Fruit fly (Drosophila melanogaster) whole organism: Measurements from ENCODE around the gene CG1074.

Experiments
- CG8478 ChIP-seq: fragments of >200 bp; optimal IDR thresholded peaks from 2 replicates; lab custom pipeline; 2018; ENCODE audit warnings: inconsistent platforms
- Dll ChIP-seq: fragments of >200 bp; optimal IDR thresholded peaks from 2 replicates; lab custom pipeline; 2017
- EcR ChIP-seq, 2 experiments: fragments of >200 bp; optimal IDR thresholded peaks; 2 replicates each; lab custom pipeline; 2017; ENCODE audit warnings: missing biosample characterization in 2 of 2, missing genetic modification characterization in 2 of 2, missing genetic modification reagents in 2 of 2
- pan ChIP-seq: fragments of >200 bp; optimal IDR thresholded peaks from 2 replicates; lab custom pipeline; 2017
- psq ChIP-seq: fragments of >200 bp; optimal IDR thresholded peaks from 2 replicates; lab custom pipeline; 2017
- usp ChIP-seq: fragments of >200 bp; optimal IDR thresholded peaks from 2 replicates; lab custom pipeline; 2017; ENCODE audit warnings: missing biosample characterization, missing genetic modification characterization, mixed read lengths

dm6 chr3R:4453213-4453956 is 19.6 kb downstream of the CG1074 start:
- TF ChIP-seq pan (lab: Kevin White, UChicago), result no peak
- TF ChIP-seq CG8478 (lab: Kevin White, UChicago), result no peak
- no peak for TF ChIP-seq usp
- TF ChIP-seq EcR (GFP tag; optimal IDR thresholded peaks at IDR 0.05; lab: Kevin White, UChicago), result no peak
- no peak for TF ChIP-seq psq (lab: Kevin White, UChicago)
- peak; percentile 93 for TF ChIP-seq Dll (lab: Kevin White, UChicago)
